Fruit fly (Drosophila melanogaster) S2 (cell line): Measurements from ENCODE around the gene CG42366.

Experiments used
- CG8478 ChIP-seq: fragments of >200 bp; optimal IDR thresholded peaks from 2 replicates; lab custom pipeline; 2018
- CTCF ChIP-seq, 2 experiments: fragments of >200 bp; optimal IDR thresholded peaks; 2 replicates each; lab custom pipeline; 2018

DNA sequence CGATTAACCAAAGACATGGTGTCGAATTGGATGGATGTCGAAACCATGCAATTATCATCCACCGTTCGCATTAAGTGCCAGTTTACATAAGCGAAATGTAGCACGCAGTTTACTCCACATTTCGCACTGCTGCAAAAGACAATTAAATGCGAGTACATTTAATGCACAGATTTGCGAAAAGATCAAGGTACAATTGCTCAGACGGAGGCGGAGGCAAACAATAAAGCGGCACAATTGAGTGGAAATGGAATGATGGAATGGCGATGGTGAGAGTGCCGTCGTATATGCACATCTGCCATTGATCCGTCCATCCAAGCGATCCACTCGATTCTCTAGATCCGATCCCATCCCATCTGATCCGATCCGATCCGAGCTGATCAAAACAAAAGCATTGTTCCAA lies 20.1 kb downstream of the CG42366 start:
- TF ChIP-seq CG8478 (lab: Kevin White, UChicago) (no peak), CTCF (optimal IDR thresholded peaks at IDR 0.05; lab: Kevin White, UChicago) (no peak)
